Fruit fly (Drosophila melanogaster) whole organism, adult: ENCODE data around the gene Src64B.

ENCODE experiments used
- CG11617 ChIP-seq: fragments of 200-800 bp; sonication (Bioruptor generic); optimal IDR thresholded peaks from 2 replicates; lab custom pipeline; 2017; ENCODE audit warnings: mild to moderate bottlenecking, missing biosample characterization, missing genetic modification reagents, missing genetic modification characterization
- CG12768 ChIP-seq: fragments of 200-800 bp; sonication (Bioruptor generic); optimal IDR thresholded peaks from 2 replicates; lab custom pipeline; 2017; ENCODE audit warnings: missing biosample characterization, missing genetic modification characterization, mild to moderate bottlenecking, moderate library complexity, missing genetic modification reagents
- CG14711 ChIP-seq: fragments of 200-800 bp; sonication (Bioruptor generic); optimal IDR thresholded peaks from 2 replicates; lab custom pipeline; 2018; ENCODE audit warnings: missing biosample characterization, mild to moderate bottlenecking, missing genetic modification characterization, moderate library complexity
- CG1620 ChIP-seq: fragments of 200-800 bp; sonication (Bioruptor generic); optimal IDR thresholded peaks from 2 replicates; lab custom pipeline; 2016; ENCODE audit warnings: missing biosample characterization, missing genetic modification characterization
- CG33017 ChIP-seq: fragments of 200-800 bp; sonication (Bioruptor generic); optimal IDR thresholded peaks from 2 replicates; lab custom pipeline; 2018; ENCODE audit warnings: missing biosample characterization, mild to moderate bottlenecking, missing genetic modification characterization, moderate library complexity
- CG5204 ChIP-seq: fragments of 200-800 bp; sonication (Bioruptor generic); optimal IDR thresholded peaks from 2 replicates; lab custom pipeline; 2016; ENCODE audit warnings: missing biosample characterization, missing genetic modification characterization
- CG7045 ChIP-seq: fragments of 200-800 bp; sonication (Bioruptor generic); optimal IDR thresholded peaks from 2 replicates; lab custom pipeline; 2017; ENCODE audit warnings: missing biosample characterization, mild to moderate bottlenecking, missing genetic modification characterization
- CG7101 ChIP-seq: fragments of 200-800 bp; sonication (Bioruptor generic); optimal IDR thresholded peaks from 2 replicates; lab custom pipeline; 2018; ENCODE audit warnings: missing biosample characterization, mild to moderate bottlenecking, missing genetic modification characterization, moderate library complexity
- Clk ChIP-seq: fragments of 200-800 bp; sonication (Bioruptor generic); optimal IDR thresholded peaks from 2 replicates; lab custom pipeline; 2017; ENCODE audit warnings: missing biosample characterization, missing genetic modification characterization
- Crg-1 ChIP-seq: fragments of 200-800 bp; sonication (Bioruptor generic); optimal IDR thresholded peaks from 2 replicates; lab custom pipeline; 2016; ENCODE audit warnings: missing biosample characterization, missing genetic modification characterization
- Hr96 ChIP-seq: fragments of 200-800 bp; sonication (Bioruptor generic); optimal IDR thresholded peaks from 2 replicates; lab custom pipeline; 2016; ENCODE audit warnings: missing biosample characterization, missing genetic modification characterization
- Mnt ChIP-seq: fragments of 200-800 bp; sonication (Bioruptor generic); optimal IDR thresholded peaks from 2 replicates; lab custom pipeline; 2016; ENCODE audit warnings: missing biosample characterization, mild to moderate bottlenecking, missing genetic modification characterization
- bab1 ChIP-seq: fragments of 200-800 bp; sonication (Bioruptor generic); optimal IDR thresholded peaks from 3 replicates; lab custom pipeline; 2019; ENCODE audit warnings: missing biosample characterization, mild to moderate bottlenecking, missing genetic modification characterization, moderate library complexity
- cic ChIP-seq: fragments of 200-800 bp; sonication (Bioruptor generic); optimal IDR thresholded peaks from 2 replicates; lab custom pipeline; 2017; ENCODE audit warnings: missing biosample characterization, mild to moderate bottlenecking, missing genetic modification characterization, moderate library complexity
- cnc ChIP-seq, 2 experiments: fragments of >200 bp; optimal IDR thresholded peaks; 2 replicates each; lab custom pipeline; 2017
- kay ChIP-seq: fragments of 200-800 bp; sonication (Bioruptor generic); peaks from one replicate; lab custom pipeline; 2016; ENCODE audit warnings: missing biosample characterization, missing genetic modification characterization, borderline replicate concordance
- ovo ChIP-seq: fragments of 200-800 bp; sonication (Bioruptor generic); optimal IDR thresholded peaks from 2 replicates; lab custom pipeline; 2016; ENCODE audit warnings: missing biosample characterization, missing genetic modification characterization
- pad ChIP-seq: fragments of 200-800 bp; sonication (Bioruptor generic); optimal IDR thresholded peaks from 3 replicates; lab custom pipeline; 2017; ENCODE audit warnings: missing biosample characterization, missing genetic modification characterization, mild to moderate bottlenecking, moderate library complexity, missing genetic modification reagents
- tj ChIP-seq: fragments of 200-800 bp; sonication (Bioruptor generic); optimal IDR thresholded peaks from 3 replicates; lab custom pipeline; 2017; ENCODE audit warnings: missing biosample characterization, mild to moderate bottlenecking, missing genetic modification characterization, moderate library complexity
- toe ChIP-seq: fragments of 200-800 bp; sonication (Bioruptor generic); optimal IDR thresholded peaks from 2 replicates; lab custom pipeline; 2016; ENCODE audit warnings: missing biosample characterization, missing genetic modification characterization

The Src64B gene

dm6 chr3L:4550153-4550802, 75.7 kb downstream of the Src64B start:
- TF ChIP-seq cic (GFP tag; lab: Kevin White, UChicago), result peak; percentile 27
- TF ChIP-seq CG12768 (GFP tag; lab: Kevin White, UChicago), result no peak

dm6 chr3L:4549341-4549740, 76.7 kb downstream of the Src64B start:
- TF ChIP-seq CG7045 (GFP tag; lab: Kevin White, UChicago) (no peak), CG5204 (no peak), kay (GFP tag; lab: Kevin White, UChicago) (no peak), CG14711 (tag; lab: Kevin White, UChicago) (no peak), ovo (GFP tag; lab: Kevin White, UChicago) (no peak), cnc (optimal IDR thresholded peaks at IDR 0.05; lab: Kevin White, UChicago) (no peak), cic (GFP tag; lab: Kevin White, UChicago) (no peak), bab1 (GFP tag; lab: Kevin White, UChicago) (no peak), CG11617 (GFP tag; lab: Kevin White, UChicago) (no peak), toe (GFP tag; lab: Kevin White, UChicago) (no peak), CG12768 (GFP tag; lab: Kevin White, UChicago) (no peak), pad (GFP tag; lab: Kevin White, UChicago) (no peak)

- no peak for TF ChIP-seq bab1 (GFP tag; lab: Kevin White, UChicago)
- no peak for TF ChIP-seq Crg-1
- TF ChIP-seq CG12768 (GFP tag; lab: Kevin White, UChicago), result no peak
- TF ChIP-seq kay (GFP tag; lab: Kevin White, UChicago), result no peak
- no peak for TF ChIP-seq cnc (optimal IDR thresholded peaks at IDR 0.05; lab: Kevin White, UChicago)
- TF ChIP-seq toe (GFP tag; lab: Kevin White, UChicago), result no peak
- TF ChIP-seq CG33017 (tag; lab: Kevin White, UChicago), result no peak
- no peak for TF ChIP-seq pad (GFP tag; lab: Kevin White, UChicago)
- no peak for TF ChIP-seq tj (GFP tag; lab: Kevin White, UChicago)
- no peak for TF ChIP-seq CG1620 (GFP tag; lab: Kevin White, UChicago)
- TF ChIP-seq CG11617 (GFP tag; lab: Kevin White, UChicago), result no peak
- TF ChIP-seq Mnt (GFP tag; lab: Kevin White, UChicago), result no peak
Observed at dm6 chr3L:4548380-4548779, 77.6 kb downstream of the Src64B start.

- TF ChIP-seq cic (GFP tag; lab: Kevin White, UChicago) (no peak), Hr96 (no peak), CG5204 (no peak), CG1620 (GFP tag; lab: Kevin White, UChicago) (no peak), pad (GFP tag; lab: Kevin White, UChicago) (no peak)
Observed at dm6 chr3L:4546650-4547049, 79.3 kb downstream of the Src64B start.

- no peak for TF ChIP-seq CG7045 (GFP tag; lab: Kevin White, UChicago)
- TF ChIP-seq CG7101 (tag; lab: Kevin White, UChicago), result no peak
- TF ChIP-seq Crg-1, result no peak
- no peak for TF ChIP-seq CG33017 (tag; lab: Kevin White, UChicago)
- TF ChIP-seq cic (GFP tag; lab: Kevin White, UChicago), result no peak
- no peak for TF ChIP-seq pad (GFP tag; lab: Kevin White, UChicago)
- TF ChIP-seq bab1 (GFP tag; lab: Kevin White, UChicago), result no peak
- TF ChIP-seq CG12768 (GFP tag; lab: Kevin White, UChicago), result no peak
- TF ChIP-seq kay (GFP tag; lab: Kevin White, UChicago), result no peak
- no peak for TF ChIP-seq tj (GFP tag; lab: Kevin White, UChicago)
- no peak for TF ChIP-seq cnc (optimal IDR thresholded peaks at IDR 0.05; lab: Kevin White, UChicago)
- no peak for TF ChIP-seq ovo (GFP tag; lab: Kevin White, UChicago)
- no peak for TF ChIP-seq Clk (GFP tag; lab: Kevin White, UChicago)
- TF ChIP-seq toe (GFP tag; lab: Kevin White, UChicago), result no peak
- TF ChIP-seq CG11617 (GFP tag; lab: Kevin White, UChicago), result no peak
- no peak for TF ChIP-seq CG1620 (GFP tag; lab: Kevin White, UChicago)
- no peak for TF ChIP-seq CG14711 (tag; lab: Kevin White, UChicago)
- TF ChIP-seq Mnt (GFP tag; lab: Kevin White, UChicago), result no peak
Observed at dm6 chr3L:4545731-4546130, 80.3 kb downstream of the Src64B start.

- no peak for TF ChIP-seq Clk (GFP tag; lab: Kevin White, UChicago)
- TF ChIP-seq cnc (optimal IDR thresholded peaks at IDR 0.05; lab: Kevin White, UChicago), result no peak
- TF ChIP-seq CG7101 (tag; lab: Kevin White, UChicago), result no peak
- no peak for TF ChIP-seq CG7045 (GFP tag; lab: Kevin White, UChicago)
- TF ChIP-seq CG11617 (GFP tag; lab: Kevin White, UChicago), result no peak
- no peak for TF ChIP-seq pad (GFP tag; lab: Kevin White, UChicago)
- TF ChIP-seq CG1620 (GFP tag; lab: Kevin White, UChicago), result no peak
- TF ChIP-seq Mnt (GFP tag; lab: Kevin White, UChicago), result no peak
- no peak for TF ChIP-seq CG14711 (tag; lab: Kevin White, UChicago)
- TF ChIP-seq CG33017 (tag; lab: Kevin White, UChicago), result no peak
- TF ChIP-seq ovo (GFP tag; lab: Kevin White, UChicago), result no peak
- no peak for TF ChIP-seq tj (GFP tag; lab: Kevin White, UChicago)
- TF ChIP-seq Hr96, result no peak
- no peak for TF ChIP-seq CG12768 (GFP tag; lab: Kevin White, UChicago)
- TF ChIP-seq toe (GFP tag; lab: Kevin White, UChicago), result no peak
- TF ChIP-seq kay (GFP tag; lab: Kevin White, UChicago), result no peak
- TF ChIP-seq Crg-1, result no peak
- TF ChIP-seq CG5204, result no peak
- TF ChIP-seq cic (GFP tag; lab: Kevin White, UChicago), result no peak
- TF ChIP-seq bab1 (GFP tag; lab: Kevin White, UChicago), result no peak
Observed at dm6 chr3L:4545138-4545537, 80.9 kb downstream of the Src64B start.
